Fruit fly (Drosophila melanogaster) whole organism, embryonic: ENCODE data around the gene CG43291.

Experiments used
- Atf-2 ChIP-seq: fragments of 200-800 bp; sonication (Bioruptor generic); optimal IDR thresholded peaks from 2 replicates; lab custom pipeline; 2016; ENCODE audit warnings: missing biosample characterization, missing genetic modification characterization
- Awh ChIP-seq: fragments of 200-800 bp; sonication (Bioruptor generic); IDR thresholded peaks from 2 replicates; pipeline ENCODE4, ENCODE4 v1.3.6; 2022; ENCODE audit warnings: missing biosample characterization, missing genetic modification characterization
- CG1024 ChIP-seq: fragments of 200-800 bp; sonication (Bioruptor generic); IDR thresholded peaks from 2 replicates; pipeline ENCODE4 v1.3.6; 2022; ENCODE audit warnings: missing biosample characterization, missing genetic modification characterization
- CG11723 ChIP-seq: fragments of 200-800 bp; sonication (Bioruptor generic); optimal IDR thresholded peaks from 2 replicates; lab custom pipeline; 2017; ENCODE audit warnings: missing biosample characterization, mild to moderate bottlenecking, missing genetic modification characterization
- CG12744 ChIP-seq: fragments of 200-800 bp; sonication (Bioruptor generic); optimal IDR thresholded peaks from 2 replicates; lab custom pipeline; 2016; ENCODE audit warnings: missing biosample characterization, missing genetic modification characterization
- CG13296 ChIP-seq: fragments of 200-800 bp; sonication (Bioruptor generic); optimal IDR thresholded peaks from 3 replicates; lab custom pipeline; 2018; ENCODE audit warnings: missing biosample characterization, mild to moderate bottlenecking, missing genetic modification characterization
- CG13424 ChIP-seq: fragments of 200-800 bp; sonication (Bioruptor generic); optimal IDR thresholded peaks from 2 replicates; lab custom pipeline; 2019; ENCODE audit warnings: missing biosample characterization, mild to moderate bottlenecking, missing genetic modification characterization, moderate library complexity
- CG17385 ChIP-seq: fragments of 200-800 bp; sonication (Bioruptor generic); optimal IDR thresholded peaks from 3 replicates; lab custom pipeline; 2018; ENCODE audit warnings: missing biosample characterization, mild to moderate bottlenecking, missing genetic modification characterization
- CG1792 ChIP-seq: fragments of 200-800 bp; sonication (Bioruptor generic); optimal IDR thresholded peaks from 2 replicates; lab custom pipeline; 2016; ENCODE audit warnings: missing biosample characterization, missing genetic modification characterization
- CG2199 ChIP-seq: fragments of 200-800 bp; sonication (Bioruptor generic); IDR thresholded peaks from 3 replicates; pipeline ENCODE4 v1.3.6; 2022; ENCODE audit warnings: missing biosample characterization, missing genetic modification characterization
- CG2712 ChIP-seq: fragments of 200-800 bp; optimal IDR thresholded peaks from 3 replicates; lab custom pipeline; 2019; ENCODE audit warnings: missing biosample characterization, mild to moderate bottlenecking, missing genetic modification characterization, moderate library complexity
- CG30403 ChIP-seq: fragments of 200-800 bp; sonication (Bioruptor generic); optimal IDR thresholded peaks from 3 replicates; lab custom pipeline; 2016; ENCODE audit warnings: missing biosample characterization, missing genetic modification characterization
- CG3407 ChIP-seq: fragments of 200-800 bp; sonication (Bioruptor generic); optimal IDR thresholded peaks from 2 replicates; lab custom pipeline; 2018; ENCODE audit warnings: missing biosample characterization, mild to moderate bottlenecking, missing genetic modification characterization
- CG34376 ChIP-seq: fragments of 200-800 bp; sonication (Bioruptor generic); optimal IDR thresholded peaks from 2 replicates; lab custom pipeline; 2018; ENCODE audit warnings: missing biosample characterization, mild to moderate bottlenecking, missing genetic modification characterization
- CG4328 ChIP-seq: fragments of 200-800 bp; sonication (Bioruptor generic); optimal IDR thresholded peaks from 3 replicates; lab custom pipeline; 2017; ENCODE audit warnings: missing biosample characterization, missing genetic modification reagents, missing genetic modification characterization
- CG4404 ChIP-seq: fragments of 200-800 bp; sonication (Bioruptor generic); IDR thresholded peaks from 2 replicates; pipeline ENCODE4 v1.3.6; 2022; ENCODE audit warnings: missing biosample characterization, missing genetic modification characterization
- CG4820 ChIP-seq: fragments of 200-800 bp; sonication (Bioruptor generic); optimal IDR thresholded peaks from 3 replicates; lab custom pipeline; 2016; ENCODE audit warnings: missing biosample characterization, missing genetic modification characterization
- CG6813 ChIP-seq: fragments of 200-800 bp; sonication (Bioruptor generic); optimal IDR thresholded peaks from 2 replicates; lab custom pipeline; 2017; ENCODE audit warnings: missing biosample characterization, missing genetic modification characterization, mild to moderate bottlenecking, moderate library complexity, missing genetic modification reagents
- CkIIα-i1 ChIP-seq: fragments of 200-800 bp; sonication (Bioruptor generic); IDR thresholded peaks from 2 replicates; pipeline ENCODE4 v1.3.6; 2022; ENCODE audit warnings: missing biosample characterization, missing genetic modification characterization
- D19B ChIP-seq: fragments of 200-800 bp; sonication (Bioruptor generic); optimal IDR thresholded peaks from 2 replicates; lab custom pipeline; 2017; ENCODE audit warnings: missing biosample characterization, mild to moderate bottlenecking, missing genetic modification characterization
- Dek ChIP-seq: fragments of 200-800 bp; sonication (Bioruptor generic); optimal IDR thresholded peaks from 3 replicates; lab custom pipeline; 2019; ENCODE audit warnings: missing biosample characterization, mild to moderate bottlenecking, missing genetic modification characterization, moderate library complexity
- Ets97D ChIP-seq: fragments of 200-800 bp; sonication (Bioruptor generic); optimal IDR thresholded peaks from 3 replicates; lab custom pipeline; 2016; ENCODE audit warnings: missing biosample characterization, missing genetic modification characterization
- Fer2 ChIP-seq: fragments of 200-800 bp; sonication (Bioruptor generic); optimal IDR thresholded peaks from 2 replicates; lab custom pipeline; 2018; ENCODE audit warnings: missing biosample characterization, mild to moderate bottlenecking, missing genetic modification characterization, moderate library complexity
- Gsc ChIP-seq: fragments of 200-800 bp; sonication (Bioruptor generic); IDR thresholded peaks from 2 replicates; pipeline ENCODE4 v1.3.6; 2022; ENCODE audit warnings: missing biosample characterization, missing genetic modification characterization
- HmgZ ChIP-seq: fragments of 200-800 bp; sonication (Bioruptor generic); optimal IDR thresholded peaks from 2 replicates; lab custom pipeline; 2018; ENCODE audit warnings: missing biosample characterization, mild to moderate bottlenecking, missing genetic modification characterization
- MESR4 ChIP-seq: fragments of 200-800 bp; sonication (Bioruptor generic); optimal IDR thresholded peaks from 2 replicates; lab custom pipeline; 2018; ENCODE audit warnings: missing biosample characterization, mild to moderate bottlenecking, missing genetic modification characterization, moderate library complexity
- Med ChIP-seq: fragments of 200-800 bp; sonication (Bioruptor generic); peaks from one replicate; lab custom pipeline; 2016; ENCODE audit warnings: missing biosample characterization, missing genetic modification characterization, mild to moderate bottlenecking, inconsistent platforms, moderate library complexity
- PHDP ChIP-seq: fragments of 200-800 bp; sonication (Bioruptor generic); optimal IDR thresholded peaks from 3 replicates; lab custom pipeline; 2018; ENCODE audit warnings: missing biosample characterization, mild to moderate bottlenecking, missing genetic modification characterization, moderate library complexity
- Spps ChIP-seq: fragments of 200-800 bp; sonication (Bioruptor generic); optimal IDR thresholded peaks from 2 replicates; lab custom pipeline; 2018; ENCODE audit warnings: missing biosample characterization, mild to moderate bottlenecking, missing genetic modification characterization
- YL-1 ChIP-seq: fragments of 200-800 bp; sonication (Bioruptor generic); optimal IDR thresholded peaks from 3 replicates; lab custom pipeline; 2017; ENCODE audit warnings: missing biosample characterization, mild to moderate bottlenecking, missing genetic modification characterization
- ab ChIP-seq: fragments of 200-800 bp; sonication (Bioruptor generic); optimal IDR thresholded peaks from 2 replicates; lab custom pipeline; 2016; ENCODE audit warnings: missing biosample characterization, missing genetic modification characterization
- chm ChIP-seq: fragments of 200-800 bp; sonication (Bioruptor generic); IDR thresholded peaks from 2 replicates; pipeline ENCODE4 v1.3.6; 2022; ENCODE audit warnings: missing biosample characterization, missing genetic modification characterization
- crp ChIP-seq, 2 experiments: fragments of 200-800 bp; sonication (Bioruptor generic); optimal IDR thresholded peaks; 2 replicates in 1 of 2; 3 replicates in 1 of 2; lab custom pipeline; 2017; ENCODE audit warnings: missing biosample characterization in 2 of 2, missing genetic modification characterization in 2 of 2, mild to moderate bottlenecking in 1 of 2, moderate library complexity in 1 of 2
- danr ChIP-seq: fragments of 200-800 bp; sonication (Bioruptor generic); IDR thresholded peaks from 2 replicates; pipeline ENCODE4 v1.3.6; 2022; ENCODE audit warnings: missing biosample characterization, missing genetic modification characterization
- dimm ChIP-seq: fragments of 200-800 bp; sonication (Bioruptor generic); IDR thresholded peaks from 2 replicates; pipeline ENCODE4 v1.3.6; 2022; ENCODE audit warnings: missing biosample characterization, missing genetic modification characterization
- dmrt11E ChIP-seq: fragments of 200-800 bp; sonication (Bioruptor generic); optimal IDR thresholded peaks from 3 replicates; lab custom pipeline; 2018; ENCODE audit warnings: missing biosample characterization, mild to moderate bottlenecking, missing genetic modification characterization, moderate library complexity
- ewg ChIP-seq: fragments of 200-800 bp; sonication (Bioruptor generic); optimal IDR thresholded peaks from 3 replicates; lab custom pipeline; 2017; ENCODE audit warnings: mild to moderate bottlenecking, missing biosample characterization, missing genetic modification reagents, missing genetic modification characterization
- fd64A ChIP-seq: fragments of 200-800 bp; sonication (Bioruptor generic); optimal IDR thresholded peaks from 3 replicates; lab custom pipeline; 2018; ENCODE audit warnings: missing biosample characterization, mild to moderate bottlenecking, missing genetic modification characterization
- fd96Cb ChIP-seq: fragments of 200-800 bp; sonication (Bioruptor generic); optimal IDR thresholded peaks from 2 replicates; lab custom pipeline; 2018; ENCODE audit warnings: missing biosample characterization, mild to moderate bottlenecking, missing genetic modification characterization, moderate library complexity
- gsb ChIP-seq: fragments of 200-800 bp; sonication (Bioruptor generic); IDR thresholded peaks from 2 replicates; pipeline ENCODE4 v1.3.6; 2022; ENCODE audit warnings: missing biosample characterization, missing genetic modification characterization
- ken ChIP-seq: fragments of 200-800 bp; sonication (Bioruptor generic); IDR thresholded peaks from 3 replicates; pipeline ENCODE4 v1.3.6; 2022; ENCODE audit warnings: missing biosample characterization, missing genetic modification characterization
- mld ChIP-seq: fragments of 200-800 bp; sonication (Bioruptor generic); IDR thresholded peaks from 3 replicates; pipeline ENCODE4 v1.3.6; 2022; ENCODE audit warnings: missing biosample characterization, missing genetic modification characterization; ENCODE audit not compliant: partially characterized antibody
- nau ChIP-seq: fragments of 200-800 bp; sonication (Bioruptor generic); optimal IDR thresholded peaks from 3 replicates; lab custom pipeline; 2017; ENCODE audit warnings: missing biosample characterization, mild to moderate bottlenecking, missing genetic modification characterization, missing genetic modification reagents
- p53 ChIP-seq: fragments of 200-800 bp; sonication (Bioruptor generic); optimal IDR thresholded peaks from 2 replicates; lab custom pipeline; 2016; ENCODE audit warnings: missing biosample characterization, missing genetic modification characterization
- pnt ChIP-seq: fragments of 200-800 bp; sonication (Bioruptor generic); optimal IDR thresholded peaks from 3 replicates; lab custom pipeline; 2016; ENCODE audit warnings: missing biosample characterization, missing genetic modification characterization
- rib ChIP-seq: fragments of 200-800 bp; sonication (Bioruptor generic); IDR thresholded peaks from 2 replicates; pipeline ENCODE4 v1.3.6; 2022; ENCODE audit warnings: missing biosample characterization, missing genetic modification characterization
- seq ChIP-seq: fragments of 200-800 bp; sonication (Bioruptor generic); IDR thresholded peaks from 2 replicates; pipeline ENCODE4 v1.3.6; 2022; ENCODE audit warnings: missing biosample characterization, missing genetic modification characterization
- tgo ChIP-seq: fragments of 200-800 bp; sonication (Bioruptor generic); IDR thresholded peaks from 3 replicates; pipeline ENCODE4 v1.3.6; 2022; ENCODE audit warnings: missing biosample characterization, missing genetic modification characterization
- trh ChIP-seq: fragments of 200-800 bp; sonication (Bioruptor generic); optimal IDR thresholded peaks from 2 replicates; lab custom pipeline; 2016; ENCODE audit warnings: missing biosample characterization, missing genetic modification characterization
- twi ChIP-seq: fragments of 200-800 bp; optimal IDR thresholded peaks from 2 replicates; lab custom pipeline; 2019; ENCODE audit warnings: missing biosample characterization, mild to moderate bottlenecking, missing genetic modification characterization, moderate library complexity

The CG43291 gene

DNA sequence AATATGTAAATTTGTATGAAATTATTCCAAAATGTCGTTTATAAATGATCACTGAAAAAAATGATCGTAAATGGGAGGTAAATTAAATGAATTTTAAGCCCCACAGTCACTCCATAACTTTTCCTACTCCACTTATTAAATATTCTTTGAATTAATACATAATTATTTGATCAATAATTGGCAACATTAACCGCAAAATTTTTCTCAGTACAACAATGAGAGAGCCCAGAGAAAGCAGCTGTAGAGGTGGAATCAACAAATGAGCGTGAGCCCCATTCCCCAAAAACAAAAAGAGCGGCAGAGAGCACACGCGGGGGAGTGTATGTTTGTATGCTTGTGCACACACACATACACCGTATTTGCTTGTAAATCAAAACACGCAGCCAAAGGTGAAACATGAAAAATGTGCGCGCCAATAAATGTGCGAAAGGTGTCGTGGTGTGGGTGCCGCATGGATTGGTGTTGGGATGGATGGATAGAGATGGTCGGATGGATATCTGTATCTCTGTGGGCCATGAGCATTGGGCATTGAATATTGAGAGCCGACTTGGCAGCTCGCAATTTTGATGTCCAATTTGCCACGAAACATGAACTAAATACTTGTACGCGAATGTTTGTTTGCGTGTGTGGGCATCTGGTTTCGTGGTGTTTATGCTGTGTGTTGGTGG is 39.4 kb upstream of the CG43291 start (continued):
- TF ChIP-seq CG3407 (peak; percentile 97), CG6813 (GFP tag; lab: Kevin White, UChicago) (peak; percentile 98), nau (GFP tag; lab: Kevin White, UChicago) (peak; percentile 98), dmrt11E (peak; percentile 97), ken (GFP tag; lab: Robert Waterston, UW) (no peak), p53 (peak; percentile 51), CG11723 (GFP tag; lab: Kevin White, UChicago) (peak; percentile 97), CG1024 (GFP tag; lab: Robert Waterston, UW) (no peak), ewg (GFP tag; lab: Kevin White, UChicago) (peak; percentile 96), danr (GFP tag; lab: Robert Waterston, UW) (no peak), gsb (no peak), fd64A (GFP tag; lab: Kevin White, UChicago) (peak; percentile 90), ab (GFP tag; lab: Kevin White, UChicago) (peak; percentile 74), CG4820 (GFP tag; lab: Kevin White, UChicago) (peak; percentile 97), trh (GFP tag; lab: Kevin White, UChicago) (peak; percentile 98), pnt (GFP tag; lab: Kevin White, UChicago) (peak; percentile 91), CG1792 (GFP tag; lab: Kevin White, UChicago) (peak; percentile 93), Dek (tag; lab: Kevin White, UChicago) (peak; percentile 99), CG4328 (GFP tag; lab: Kevin White, UChicago) (peak; percentile 96), crp (GFP tag; optimal IDR thresholded peaks at IDR 0.05; lab: Kevin White, UChicago) (peak; percentile 28 to 75), Gsc (GFP tag; lab: Robert Waterston, UW) (no peak), tgo (no peak), twi (tag; lab: Kevin White, UChicago) (peak; percentile 94), fd96Cb (peak; percentile 99), Fer2 (tag; lab: Kevin White, UChicago) (peak; percentile 94), MESR4 (GFP tag; lab: Kevin White, UChicago) (peak; percentile 73), CG2199 (no peak), CG13424 (peak; percentile 99), CG13296 (peak; percentile 97), Ets97D (peak; percentile 82), YL-1 (GFP tag; lab: Kevin White, UChicago) (peak; percentile 93), D19B (GFP tag; lab: Kevin White, UChicago) (peak; percentile 95), Atf-2 (peak; percentile 89), Med (peak; percentile 99), HmgZ (tag; lab: Kevin White, UChicago) (peak; percentile 99), mld (no peak), rib (GFP tag; lab: Robert Waterston, UW) (no peak), CG2712 (peak; percentile 99), CG17385 (GFP tag; lab: Kevin White, UChicago) (peak; percentile 97), Awh (GFP tag; lab: Robert Waterston, UW) (no peak), dimm (GFP tag; lab: Robert Waterston, UW) (no peak), CkIIα-i1 (no peak), Spps (tag; lab: Kevin White, UChicago) (peak; percentile 96), CG12744 (GFP tag; lab: Kevin White, UChicago) (peak; percentile 96), CG30403 (peak; percentile 99), CG4404 (GFP tag; lab: Robert Waterston, UW) (no peak), seq (GFP tag; lab: Robert Waterston, UW) (no peak), CG34376 (GFP tag; lab: Kevin White, UChicago) (peak; percentile 92), chm (GFP tag; lab: Robert Waterston, UW) (no peak), PHDP (tag; lab: Kevin White, UChicago) (peak; percentile 99)
